Fruit fly (Drosophila melanogaster): Measurements from ENCODE around the gene tgo.

The tgo gene

dm6 chr3R:9053850-9054441, 34.1 kb upstream of the tgo start (continued):
- TF ChIP-seq CG6163 (GFP tag; IDR thresholded peaks at IDR 0.05): no peak
- peak; percentile 83 for TF ChIP-seq Eip78C (GFP tag)
- TF ChIP-seq Gug (GFP tag; IDR thresholded peaks at IDR 0.05): no peak
- TF ChIP-seq Ets21C (GFP tag; optimal IDR thresholded peaks at IDR 0.05): peak; percentile 28
- no peak for TF ChIP-seq CG6854 (GFP tag; optimal IDR thresholded peaks at IDR 0.05)
- TF ChIP-seq Hr4 (GFP tag; optimal IDR thresholded peaks at IDR 0.05): peak; percentile 72
- peak; percentile 30 for TF ChIP-seq CG8319 (GFP tag; optimal IDR thresholded peaks at IDR 0.05)
- no peak for TF ChIP-seq eg (GFP tag; IDR thresholded peaks at IDR 0.05)
- TF ChIP-seq fd85E (GFP tag; optimal IDR thresholded peaks at IDR 0.05): no peak
- TF ChIP-seq lz (GFP tag; optimal IDR thresholded peaks at IDR 0.05): peak; percentile 69
- peak; percentile 90 for TF ChIP-seq svp (GFP tag)
- TF ChIP-seq Hr39 (GFP tag; optimal IDR thresholded peaks at IDR 0.05): peak; percentile 80
- peak; percentile 71 for TF ChIP-seq Sox15 (GFP tag; optimal IDR thresholded peaks at IDR 0.05)
- TF ChIP-seq Ets96B (tag; optimal IDR thresholded peaks at IDR 0.05): peak; percentile 51
- peak; percentile 47 for TF ChIP-seq CG6276 (GFP tag; optimal IDR thresholded peaks at IDR 0.05)
- TF ChIP-seq Eip93F (GFP tag; optimal IDR thresholded peaks at IDR 0.05): no peak
- peak; percentile 48 for TF ChIP-seq CG10631 (GFP tag; optimal IDR thresholded peaks at IDR 0.05)
- TF ChIP-seq Sox14 (GFP tag; optimal IDR thresholded peaks at IDR 0.05): peak; percentile 67
- TF ChIP-seq CG16779 (tag; optimal IDR thresholded peaks at IDR 0.05): no peak
- TF ChIP-seq Smox (GFP tag; optimal IDR thresholded peaks at IDR 0.05): peak; percentile 53
- TF ChIP-seq CG8119 (GFP tag; IDR thresholded peaks at IDR 0.05): no peak
- TF ChIP-seq CG6792 (GFP tag; optimal IDR thresholded peaks at IDR 0.05): peak; percentile 68
- TF ChIP-seq CG7368 (GFP tag; optimal IDR thresholded peaks at IDR 0.05): peak; percentile 31
- TF ChIP-seq CG31627 (GFP tag; optimal IDR thresholded peaks at IDR 0.05): peak; percentile 66
- peak; percentile 57 for TF ChIP-seq Sox102F (GFP tag; optimal IDR thresholded peaks at IDR 0.05)
- peak; percentile 19 for TF ChIP-seq Blimp-1 (GFP tag; optimal IDR thresholded peaks at IDR 0.05)

dm6 chr3R:9053021-9053420, 33.2 kb upstream of the tgo start:
- TF ChIP-seq CG1621 (tag; optimal IDR thresholded peaks at IDR 0.05) (peak; percentile 96), fd59A (GFP tag; optimal IDR thresholded peaks at IDR 0.05) (no peak), fkh (GFP tag; optimal IDR thresholded peaks at IDR 0.05) (peak; percentile 84), achi (GFP tag; optimal IDR thresholded peaks at IDR 0.05) (peak; percentile 48), Sox14 (GFP tag; optimal IDR thresholded peaks at IDR 0.05) (peak; percentile 72), Gug (GFP tag; IDR thresholded peaks at IDR 0.05) (no peak), Hr4 (GFP tag; optimal IDR thresholded peaks at IDR 0.05) (peak; percentile 60), OdsH (GFP tag; optimal IDR thresholded peaks at IDR 0.05) (peak; percentile 36), eg (GFP tag; IDR thresholded peaks at IDR 0.05) (no peak), CG11902 (GFP tag; optimal IDR thresholded peaks at IDR 0.05) (no peak), CG4318 (GFP tag; optimal IDR thresholded peaks at IDR 0.05) (no peak), CG3032 (tag; optimal IDR thresholded peaks at IDR 0.05) (peak; percentile 53), esn (GFP tag; optimal IDR thresholded peaks at IDR 0.05) (peak; percentile 54), Eip75B (GFP tag; optimal IDR thresholded peaks at IDR 0.05) (peak; percentile 66), CG16779 (tag; optimal IDR thresholded peaks at IDR 0.05) (peak; percentile 71), cyc (GFP tag; optimal IDR thresholded peaks at IDR 0.05) (peak; percentile 45), acj6 (GFP tag; optimal IDR thresholded peaks at IDR 0.05) (peak; percentile 22), vri (GFP tag; optimal IDR thresholded peaks at IDR 0.05) (peak; percentile 79), CG11294 (GFP tag; IDR thresholded peaks at IDR 0.05) (no peak), dac (GFP tag; optimal IDR thresholded peaks at IDR 0.05) (peak; percentile 27), Sox15 (GFP tag; optimal IDR thresholded peaks at IDR 0.05) (no peak), CG10669 (GFP tag; optimal IDR thresholded peaks at IDR 0.05) (peak; percentile 26), CG7368 (GFP tag; optimal IDR thresholded peaks at IDR 0.05) (peak; percentile 46), Eip93F (GFP tag; optimal IDR thresholded peaks at IDR 0.05) (no peak), CG34406 (GFP tag; optimal IDR thresholded peaks at IDR 0.05) (peak; percentile 38), CG31627 (GFP tag; optimal IDR thresholded peaks at IDR 0.05) (peak; percentile 50), CG3919 (GFP tag; optimal IDR thresholded peaks at IDR 0.05) (peak; percentile 81), Eip78C (GFP tag) (peak; percentile 89), topi (GFP tag; optimal IDR thresholded peaks at IDR 0.05) (peak; percentile 46), Sox102F (GFP tag; optimal IDR thresholded peaks at IDR 0.05) (peak; percentile 66), CG6163 (GFP tag; IDR thresholded peaks at IDR 0.05) (no peak), CG8119 (GFP tag; IDR thresholded peaks at IDR 0.05) (no peak), CG11762 (GFP tag; optimal IDR thresholded peaks at IDR 0.05; ENCODE audit: insufficient read depth) (no peak), lz (GFP tag; optimal IDR thresholded peaks at IDR 0.05) (peak; percentile 31), Ets96B (tag; optimal IDR thresholded peaks at IDR 0.05) (peak; percentile 37), ss (GFP tag; optimal IDR thresholded peaks at IDR 0.05) (peak; percentile 84 to 93), CG10631 (GFP tag; optimal IDR thresholded peaks at IDR 0.05) (no peak), spab (GFP tag; optimal IDR thresholded peaks at IDR 0.05) (peak; percentile 68), Smox (GFP tag; optimal IDR thresholded peaks at IDR 0.05) (peak; percentile 48)

Data from whole organism, prepupa.